Worm (Caenorhabditis elegans) whole organism, L1 larva: ENCODE measurements around the gene arl-3.

Experiments used
- C04F5.9 ChIP-seq: sonication (generic microtip); optimal IDR thresholded peaks from 2 replicates; lab custom pipeline; 2016; ENCODE audit warnings: missing genetic modification characterization, missing compliant biosample characterization
- C16A3.4 ChIP-seq: fragments of 150-350 bp; optimal IDR thresholded peaks from 2 replicates; lab custom pipeline; 2014; ENCODE audit warnings: missing biosample characterization, missing genetic modification characterization
- aha-1 ChIP-seq: fragments of 150-350 bp; optimal IDR thresholded peaks from 2 replicates; lab custom pipeline; 2014; ENCODE audit warnings: missing biosample characterization, missing genetic modification characterization
- ama-1 ChIP-seq: fragments of 150-350 bp; optimal IDR thresholded peaks from 2 replicates; lab custom pipeline; 2014
- blmp-1 ChIP-seq: fragments of 150-350 bp; optimal IDR thresholded peaks from 2 replicates; lab custom pipeline; 2014; ENCODE audit warnings: missing biosample characterization, missing genetic modification characterization
- ceh-90 ChIP-seq: sonication (generic microtip); optimal IDR thresholded peaks from 2 replicates; lab custom pipeline; 2016; ENCODE audit warnings: missing genetic modification characterization, missing compliant biosample characterization
- dsc-1 ChIP-seq: sonication (generic microtip); optimal IDR thresholded peaks from 2 replicates; lab custom pipeline; 2016; ENCODE audit warnings: mild to moderate bottlenecking, missing genetic modification characterization, missing compliant biosample characterization
- efl-1 ChIP-seq, 4 experiments: fragments of 150-350 bp; optimal IDR thresholded peaks in 3 of 4; peaks in 1 of 4; 1 replicate in 1 of 4; 2 replicates in 3 of 4; lab custom pipeline; 2014; ENCODE audit warnings: missing biosample characterization in 2 of 4, missing genetic modification characterization in 2 of 4, missing genetic modification reagents in 2 of 4
- efl-3 ChIP-seq: fragments of 200-800 bp; sonication (Bioruptor generic); optimal IDR thresholded peaks from 2 replicates; lab custom pipeline; 2018; ENCODE audit warnings: mild to moderate bottlenecking, missing genetic modification characterization, missing compliant biosample characterization
- egl-27 ChIP-seq, 2 experiments: fragments of 150-350 bp in 1 of 2; sonication (generic microtip); optimal IDR thresholded peaks; 3 replicates each; lab custom pipeline; 2017 to 2018; ENCODE audit warnings: missing biosample characterization in 2 of 2, missing genetic modification characterization in 2 of 2, missing genetic modification reagents in 2 of 2
- elt-2 ChIP-seq: sonication (generic microtip); optimal IDR thresholded peaks from 2 replicates; lab custom pipeline; 2016; ENCODE audit warnings: missing genetic modification characterization, mild to moderate bottlenecking, inconsistent platforms, missing compliant biosample characterization, missing genetic modification reagents
- fkh-4 ChIP-seq: sonication (generic microtip); optimal IDR thresholded peaks from 2 replicates; lab custom pipeline; 2016; ENCODE audit warnings: missing compliant biosample characterization, missing genetic modification characterization, borderline replicate concordance
- fos-1 ChIP-seq: fragments of 150-350 bp; optimal IDR thresholded peaks from 2 replicates; lab custom pipeline; 2014; ENCODE audit warnings: missing biosample characterization, missing genetic modification characterization
- irx-1 ChIP-seq: sonication (generic microtip); optimal IDR thresholded peaks from 2 replicates; lab custom pipeline; 2016; ENCODE audit warnings: missing genetic modification characterization, missing compliant biosample characterization
- lin-14 ChIP-seq: fragments of 200-800 bp; sonication (Bioruptor generic); optimal IDR thresholded peaks from 2 replicates; lab custom pipeline; 2018; ENCODE audit warnings: mild to moderate bottlenecking, missing genetic modification characterization, moderate library complexity, missing compliant biosample characterization
- lin-35 ChIP-seq, 2 experiments: fragments of 150-350 bp; optimal IDR thresholded peaks; 2 replicates each; lab custom pipeline; 2014; ENCODE audit warnings: missing biosample characterization in 2 of 2, missing genetic modification characterization in 2 of 2, missing genetic modification reagents in 2 of 2
- lin-39 ChIP-seq: fragments of 150-350 bp; optimal IDR thresholded peaks from 2 replicates; lab custom pipeline; 2014; ENCODE audit warnings: missing biosample characterization, missing genetic modification reagents, missing genetic modification characterization
- mep-1 ChIP-seq: fragments of 150-350 bp; optimal IDR thresholded peaks from 2 replicates; lab custom pipeline; 2014; ENCODE audit warnings: missing biosample characterization, missing genetic modification characterization
- nhr-20 ChIP-seq: sonication (generic microtip); optimal IDR thresholded peaks from 2 replicates; lab custom pipeline; 2016; ENCODE audit warnings: mild to moderate bottlenecking, missing genetic modification characterization, missing compliant biosample characterization
- nhr-237 ChIP-seq: fragments of 150-350 bp; optimal IDR thresholded peaks from 2 replicates; lab custom pipeline; 2014; ENCODE audit warnings: missing biosample characterization, missing genetic modification characterization
- nhr-47 ChIP-seq: sonication (generic microtip); optimal IDR thresholded peaks from 2 replicates; lab custom pipeline; 2016; ENCODE audit warnings: mild to moderate bottlenecking, missing genetic modification characterization, moderate library complexity, missing compliant biosample characterization
- nhr-71 ChIP-seq: sonication (generic microtip); optimal IDR thresholded peaks from 2 replicates; lab custom pipeline; 2016; ENCODE audit warnings: mild to moderate bottlenecking, missing genetic modification characterization, moderate library complexity, missing compliant biosample characterization
- pax-3 ChIP-seq: fragments of 200-800 bp; sonication (Bioruptor generic); optimal IDR thresholded peaks from 2 replicates; lab custom pipeline; 2018; ENCODE audit warnings: mild to moderate bottlenecking, missing genetic modification characterization, moderate library complexity, missing compliant biosample characterization
- pqm-1 ChIP-seq: sonication (generic microtip); optimal IDR thresholded peaks from 3 replicates; lab custom pipeline; 2017; ENCODE audit warnings: missing biosample characterization, missing genetic modification characterization
- sptf-1 ChIP-seq: fragments of 150-350 bp; optimal IDR thresholded peaks from 2 replicates; lab custom pipeline; 2014; ENCODE audit warnings: missing biosample characterization, missing genetic modification characterization
- swsn-7 ChIP-seq: sonication (generic microtip); optimal IDR thresholded peaks from 2 replicates; lab custom pipeline; 2016; ENCODE audit warnings: missing genetic modification characterization, missing compliant biosample characterization
- tbx-2 ChIP-seq: sonication (generic microtip); optimal IDR thresholded peaks from 2 replicates; lab custom pipeline; 2016; ENCODE audit warnings: missing genetic modification characterization, missing compliant biosample characterization
- vab-15 ChIP-seq: sonication (generic microtip); optimal IDR thresholded peaks from 2 replicates; lab custom pipeline; 2017; ENCODE audit warnings: missing genotype, mild to moderate bottlenecking, missing genetic modification characterization, missing compliant biosample characterization
- xbp-1 ChIP-seq: sonication (generic microtip); optimal IDR thresholded peaks from 2 replicates; lab custom pipeline; 2016; ENCODE audit warnings: missing genetic modification characterization, missing compliant biosample characterization
- zag-1 ChIP-seq: fragments of 150-350 bp; optimal IDR thresholded peaks from 2 replicates; lab custom pipeline; 2014; ENCODE audit warnings: missing biosample characterization, missing genetic modification characterization

arl-3 gene

DNA sequence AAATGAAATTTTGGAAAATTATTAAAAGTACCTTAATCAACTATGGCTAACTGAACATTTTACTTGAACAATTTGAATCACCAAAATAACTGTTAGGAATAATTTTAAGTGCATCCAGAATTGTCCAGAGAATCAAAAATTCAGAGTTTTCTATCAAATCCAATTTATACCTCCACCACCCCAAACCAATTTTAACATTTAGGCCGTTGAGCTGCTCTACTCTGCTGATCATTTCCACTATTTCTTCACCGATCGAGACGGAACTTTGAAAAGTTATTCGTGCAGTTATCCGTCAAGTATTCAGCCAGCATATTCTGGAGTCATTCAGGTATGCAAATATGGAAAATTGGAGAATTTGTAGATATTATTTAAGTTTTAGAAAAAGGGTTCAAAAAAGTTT lies 2.2 kb downstream of the arl-3 start:
- TF ChIP-seq nhr-47 (tag; lab: Kevin White, UChicago) = no peak
- TF ChIP-seq irx-1 (tag; lab: Kevin White, UChicago) = no peak
- no peak for TF ChIP-seq dsc-1 (tag; lab: Kevin White, UChicago)
- TF ChIP-seq ceh-90 (tag; lab: Kevin White, UChicago) = no peak
- TF ChIP-seq lin-35 (GFP tag; optimal IDR thresholded peaks at IDR 0.05; lab: Kevin White, UChicago) = no peak
- no peak for TF ChIP-seq efl-1 (optimal IDR thresholded peaks at IDR 0.05; lab: Kevin White, UChicago)
- peak in 1 of 2 experiments; percentile 51 for TF ChIP-seq efl-1 (GFP tag; optimal IDR thresholded peaks at IDR 0.05 in 1 of 2; lab: Kevin White, UChicago)
- TF ChIP-seq C04F5.9 (tag; lab: Kevin White, UChicago) = no peak
- TF ChIP-seq efl-3 = no peak

ce11 chrII:14609297-14609937 lies 3.1 kb downstream of the arl-3 start:
- TF ChIP-seq efl-1 (optimal IDR thresholded peaks at IDR 0.05; lab: Kevin White, UChicago) (no peak), efl-1 (GFP tag; optimal IDR thresholded peaks at IDR 0.05 in 1 of 2; lab: Kevin White, UChicago) (peak in 1 of 2 experiments; percentile 30), elt-2 (tag; lab: Kevin White, UChicago) (no peak)

DNA sequence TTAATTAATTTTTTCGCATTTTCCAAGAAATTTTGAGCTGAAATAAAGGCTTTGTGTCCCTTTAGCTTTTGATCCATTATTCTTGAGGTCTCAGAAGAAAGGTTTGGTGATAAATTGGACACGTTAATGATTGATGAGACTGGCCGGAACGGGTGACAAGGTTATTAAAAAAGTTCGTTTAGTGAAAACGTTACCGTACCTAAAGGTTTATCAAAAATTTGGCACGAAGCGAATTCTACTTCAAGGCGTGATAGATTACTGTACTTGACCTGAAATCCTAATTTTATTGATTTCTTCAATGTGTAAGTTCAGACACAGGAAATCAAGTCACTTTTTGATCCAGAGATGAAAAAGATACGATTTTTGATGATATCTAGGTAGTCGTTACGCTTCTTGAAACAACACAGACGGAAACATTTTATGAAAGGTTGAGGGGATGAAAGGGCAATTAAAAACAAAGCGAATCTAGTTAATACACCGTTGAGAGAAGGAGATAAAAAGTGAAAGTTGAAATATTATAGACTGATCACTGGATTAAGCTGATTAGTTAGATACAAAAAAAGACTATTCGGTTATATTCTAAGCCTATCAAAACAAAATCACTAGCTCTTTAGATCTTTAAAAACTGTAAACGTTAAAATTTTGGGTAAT lies 4.3 kb downstream of the arl-3 start:
- TF ChIP-seq nhr-71 = no peak
- TF ChIP-seq blmp-1 (tag; lab: Kevin White, UChicago) = peak; percentile 42
- no peak for TF ChIP-seq sptf-1 (tag; lab: Kevin White, UChicago)
- peak; percentile 20 for TF ChIP-seq ama-1 (lab: Kevin White, UChicago)
- TF ChIP-seq mep-1 (tag; lab: Kevin White, UChicago) = no peak
- TF ChIP-seq fos-1 (tag; lab: Kevin White, UChicago) = no peak
- TF ChIP-seq efl-1 (optimal IDR thresholded peaks at IDR 0.05; lab: Kevin White, UChicago) = no peak
- TF ChIP-seq efl-1 (GFP tag; optimal IDR thresholded peaks at IDR 0.05 in 1 of 2; lab: Kevin White, UChicago) = peak in 1 of 2 experiments; percentile 50
- TF ChIP-seq C16A3.4 (tag; lab: Kevin White, UChicago) = no peak
- no peak for TF ChIP-seq fkh-4
- TF ChIP-seq aha-1 = no peak
- no peak for TF ChIP-seq lin-14 (GFP tag; lab: Kevin White, UChicago)
- peak; percentile 16 for TF ChIP-seq lin-39 (tag; lab: Kevin White, UChicago)
- no peak for TF ChIP-seq nhr-237 (tag; lab: Kevin White, UChicago)
- TF ChIP-seq nhr-20 = no peak
- TF ChIP-seq tbx-2 (tag; lab: Kevin White, UChicago) = no peak

DNA sequence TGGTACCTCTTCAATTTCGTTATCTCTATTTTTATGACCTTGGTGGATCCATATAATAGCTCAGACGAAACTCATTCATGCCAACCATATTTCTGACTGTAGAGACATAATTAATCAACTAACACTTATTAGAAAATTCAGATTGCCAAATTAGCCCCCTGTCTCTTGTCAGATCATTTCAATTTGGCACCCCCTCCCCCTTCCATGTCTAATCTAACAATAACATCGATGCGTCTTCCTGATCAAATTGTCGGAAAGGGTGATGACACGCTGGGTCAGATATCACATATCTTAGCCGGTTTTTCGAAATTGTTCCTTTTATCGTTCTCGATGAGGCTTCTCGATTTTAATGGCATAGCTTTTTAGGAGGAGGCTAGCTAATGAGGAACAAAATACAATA lies 5.0 kb downstream of the arl-3 start:
- peak; percentile 7 for TF ChIP-seq blmp-1 (tag; lab: Kevin White, UChicago)
- no peak for TF ChIP-seq tbx-2 (tag; lab: Kevin White, UChicago)

- TF ChIP-seq vab-15 (tag; lab: Kevin White, UChicago) = no peak
- no peak for TF ChIP-seq egl-27 (tag; optimal IDR thresholded peaks at IDR 0.05; lab: Kevin White, UChicago)
- TF ChIP-seq pqm-1 (tag; lab: Kevin White, UChicago) = no peak
- no peak for TF ChIP-seq nhr-71
- no peak for TF ChIP-seq nhr-47 (tag; lab: Kevin White, UChicago)
- TF ChIP-seq pax-3 (tag; lab: Kevin White, UChicago) = no peak
- TF ChIP-seq xbp-1 (tag; lab: Kevin White, UChicago) = no peak
- no peak for TF ChIP-seq tbx-2 (tag; lab: Kevin White, UChicago)
- TF ChIP-seq swsn-7 (tag; lab: Kevin White, UChicago) = no peak
- no peak for TF ChIP-seq zag-1 (tag; lab: Kevin White, UChicago)
- no peak for TF ChIP-seq efl-3
Observed at ce11 chrII:14615735-14616134, 9.5 kb downstream of the arl-3 start, which contains the start of gene mltn-9. Gene mltn-9, plus strand, starts transcription at chrII:14616035.
